Fruit fly (Drosophila melanogaster): ENCODE results near the gene H15.
A peak's percentile ranks its signal among the peaks of the same experiment; 100 is the strongest.

DNA sequence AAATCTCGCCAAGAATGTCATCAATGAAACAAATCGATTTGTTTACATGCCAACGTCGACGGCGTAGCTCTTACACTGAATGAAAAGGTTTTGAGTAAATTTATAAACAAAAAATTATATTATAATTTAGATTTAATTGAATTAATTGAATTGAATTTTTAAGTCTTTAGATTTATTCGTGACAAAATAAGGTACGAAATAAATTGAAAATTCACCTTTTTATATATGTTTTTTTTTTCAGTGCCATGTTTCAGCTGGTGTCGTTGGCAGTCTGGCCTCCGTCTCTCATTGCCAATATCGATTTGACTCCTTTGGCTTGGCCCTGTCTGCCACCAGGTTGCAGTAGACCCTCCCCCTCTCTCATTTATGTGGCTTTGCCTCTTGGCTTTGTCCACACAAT is 40.6 kb downstream of the H15 start:
- TF ChIP-seq svp (GFP tag) (peak; percentile 87), lz (GFP tag; optimal IDR thresholded peaks at IDR 0.05) (peak; percentile 63), CG3032 (tag; optimal IDR thresholded peaks at IDR 0.05) (peak; percentile 79), fd59A (GFP tag; optimal IDR thresholded peaks at IDR 0.05) (peak; percentile 74), dsx (GFP tag; optimal IDR thresholded peaks at IDR 0.05; ENCODE audit: poor library complexity, severe bottlenecking) (peak; percentile 69), OdsH (GFP tag; optimal IDR thresholded peaks at IDR 0.05) (peak; percentile 70)

Data from whole organism, prepupa.